Worm (Caenorhabditis elegans): ENCODE results near the gene D1086.12.

Gene D1086.12

ce11 chrV:14103970-14104369 is 3.0 kb downstream of the D1086.12 start, which contains the start of gene D1086.9:
Gene D1086.9, plus strand, starts transcription at chrV:14104270.
- TF ChIP-seq fkh-2 (tag; optimal IDR thresholded peaks at IDR 0.05) (no peak), daf-12 (tag; optimal IDR thresholded peaks at IDR 0.05) (no peak), fkh-10 (GFP tag; optimal IDR thresholded peaks at IDR 0.05) (no peak), zag-1 (tag; optimal IDR thresholded peaks at IDR 0.05) (no peak), ceh-28 (tag; optimal IDR thresholded peaks at IDR 0.05) (no peak), ceh-82 (tag; optimal IDR thresholded peaks at IDR 0.05) (no peak), egl-5 (tag; optimal IDR thresholded peaks at IDR 0.05) (no peak), ztf-4 (tag; optimal IDR thresholded peaks at IDR 0.05) (no peak), pha-4 (tag; optimal IDR thresholded peaks at IDR 0.05) (no peak), ceh-16 (tag; optimal IDR thresholded peaks at IDR 0.05) (no peak), nhr-67 (tag; optimal IDR thresholded peaks at IDR 0.05) (no peak), egl-27 (tag; optimal IDR thresholded peaks at IDR 0.05) (no peak), elt-1 (tag; optimal IDR thresholded peaks at IDR 0.05) (no peak), ceh-9 (tag; optimal IDR thresholded peaks at IDR 0.05) (no peak)

- TF ChIP-seq lsy-12 (tag; optimal IDR thresholded peaks at IDR 0.05) (no peak), ceh-82 (tag; optimal IDR thresholded peaks at IDR 0.05) (no peak), mml-1 (tag; optimal IDR thresholded peaks at IDR 0.05) (no peak), fkh-2 (tag; optimal IDR thresholded peaks at IDR 0.05) (no peak), ZK546.5 (tag; optimal IDR thresholded peaks at IDR 0.05) (no peak), ceh-16 (tag; optimal IDR thresholded peaks at IDR 0.05) (no peak), nhr-76 (tag; optimal IDR thresholded peaks at IDR 0.05) (no peak), ama-1 (optimal IDR thresholded peaks at IDR 0.05) (no peak), egl-27 (tag; optimal IDR thresholded peaks at IDR 0.05) (no peak), ceh-28 (tag; optimal IDR thresholded peaks at IDR 0.05) (no peak), mdl-1 (tag; optimal IDR thresholded peaks at IDR 0.05) (no peak), lin-15B (tag; optimal IDR thresholded peaks at IDR 0.05) (no peak), nhr-77 (tag; optimal IDR thresholded peaks at IDR 0.05) (no peak), unc-62 (GFP tag; optimal IDR thresholded peaks at IDR 0.05) (no peak), elt-1 (tag; optimal IDR thresholded peaks at IDR 0.05) (no peak), zag-1 (tag; optimal IDR thresholded peaks at IDR 0.05) (no peak), elt-2 (tag; optimal IDR thresholded peaks at IDR 0.05) (no peak), nhr-237 (tag; optimal IDR thresholded peaks at IDR 0.05) (no peak)
These were observed 6.5 kb downstream of the D1086.12 start, which contains the start of gene H39E23.3 for ce11 chrV:14107511-14107910. Gene H39E23.3, plus strand, starts transcription at chrV:14107811.

- TF ChIP-seq nhr-67 (tag; optimal IDR thresholded peaks at IDR 0.05): no peak
- no peak for TF ChIP-seq ztf-4 (tag; optimal IDR thresholded peaks at IDR 0.05)
- no peak for TF ChIP-seq elt-2 (tag; optimal IDR thresholded peaks at IDR 0.05)
- no peak for TF ChIP-seq sea-2 (GFP tag; optimal IDR thresholded peaks at IDR 0.05)
- TF ChIP-seq ceh-9 (tag; optimal IDR thresholded peaks at IDR 0.05): no peak
- TF ChIP-seq ceh-28 (tag; optimal IDR thresholded peaks at IDR 0.05): no peak
- TF ChIP-seq pha-4 (tag; optimal IDR thresholded peaks at IDR 0.05): no peak
- TF ChIP-seq nhr-77 (tag; optimal IDR thresholded peaks at IDR 0.05): no peak
- no peak for TF ChIP-seq zag-1 (tag; optimal IDR thresholded peaks at IDR 0.05)
- no peak for TF ChIP-seq mdl-1 (tag; optimal IDR thresholded peaks at IDR 0.05)
These were observed 9.1 kb downstream of the D1086.12 start, which contains the start of gene H39E23.2 for ce11 chrV:14110042-14110441. Gene H39E23.2, plus strand, starts transcription at chrV:14110342.

- TF ChIP-seq ZK546.5 (tag; optimal IDR thresholded peaks at IDR 0.05): no peak
- no peak for TF ChIP-seq nhr-76 (tag; optimal IDR thresholded peaks at IDR 0.05)
- no peak for TF ChIP-seq aly-2 (tag; optimal IDR thresholded peaks at IDR 0.05)
- no peak for TF ChIP-seq sea-2 (GFP tag; optimal IDR thresholded peaks at IDR 0.05)
- TF ChIP-seq daf-12 (tag; optimal IDR thresholded peaks at IDR 0.05): no peak
- no peak for TF ChIP-seq ceh-9 (tag; optimal IDR thresholded peaks at IDR 0.05)
- TF ChIP-seq egl-27 (tag; optimal IDR thresholded peaks at IDR 0.05): no peak
- no peak for TF ChIP-seq pha-4 (tag; optimal IDR thresholded peaks at IDR 0.05)
- no peak for TF ChIP-seq fkh-10 (GFP tag; optimal IDR thresholded peaks at IDR 0.05)
- TF ChIP-seq nhr-25 (tag; optimal IDR thresholded peaks at IDR 0.05): no peak
- no peak for TF ChIP-seq lin-39 (tag; optimal IDR thresholded peaks at IDR 0.05)
- no peak for TF ChIP-seq unc-62 (GFP tag; optimal IDR thresholded peaks at IDR 0.05)
- TF ChIP-seq nhr-237 (tag; optimal IDR thresholded peaks at IDR 0.05): no peak
- no peak for TF ChIP-seq mml-1 (tag; optimal IDR thresholded peaks at IDR 0.05)
- no peak for TF ChIP-seq elt-3 (tag; optimal IDR thresholded peaks at IDR 0.05)
- no peak for TF ChIP-seq fkh-2 (tag; optimal IDR thresholded peaks at IDR 0.05)
These were observed 19.7 kb downstream of the D1086.12 start for ce11 chrV:14120674-14121073.

- no peak for TF ChIP-seq lsy-12 (tag; optimal IDR thresholded peaks at IDR 0.05)
- TF ChIP-seq tbx-2 (tag; optimal IDR thresholded peaks at IDR 0.05): no peak
- no peak for TF ChIP-seq fkh-2 (tag; optimal IDR thresholded peaks at IDR 0.05)
- no peak for TF ChIP-seq R02D3.7 (tag; optimal IDR thresholded peaks at IDR 0.05)
- TF ChIP-seq aly-2 (tag; optimal IDR thresholded peaks at IDR 0.05): no peak
- TF ChIP-seq sea-2 (GFP tag; optimal IDR thresholded peaks at IDR 0.05): no peak
- TF ChIP-seq ceh-9 (tag; optimal IDR thresholded peaks at IDR 0.05): no peak
- no peak for TF ChIP-seq nhr-12 (tag; optimal IDR thresholded peaks at IDR 0.05)
- no peak for TF ChIP-seq hmg-11 (tag; optimal IDR thresholded peaks at IDR 0.05)
- TF ChIP-seq ztf-4 (tag; optimal IDR thresholded peaks at IDR 0.05): no peak
- no peak for TF ChIP-seq pha-4 (tag; optimal IDR thresholded peaks at IDR 0.05)
- TF ChIP-seq snpc-4 (tag; optimal IDR thresholded peaks at IDR 0.05): no peak
- TF ChIP-seq eor-1 (tag; optimal IDR thresholded peaks at IDR 0.05): no peak
- no peak for TF ChIP-seq unc-62 (GFP tag; optimal IDR thresholded peaks at IDR 0.05)
- no peak for TF ChIP-seq ceh-82 (tag; optimal IDR thresholded peaks at IDR 0.05)
- no peak for TF ChIP-seq lin-15B (tag; optimal IDR thresholded peaks at IDR 0.05)
- TF ChIP-seq mml-1 (tag; optimal IDR thresholded peaks at IDR 0.05): no peak
- no peak for TF ChIP-seq egl-5 (tag; optimal IDR thresholded peaks at IDR 0.05)
- TF ChIP-seq egl-27 (tag; optimal IDR thresholded peaks at IDR 0.05): no peak
These were observed 22.2 kb downstream of the D1086.12 start for ce11 chrV:14123176-14123575.

Measured in whole organism, L3 larva.